Worm (Caenorhabditis elegans) whole organism, early embryonic: ENCODE measurements around the gene F21C10.11.

Source experiments
- aly-1 ChIP-seq: sonication (generic microtip); optimal IDR thresholded peaks from 2 replicates; lab custom pipeline; 2016; ENCODE audit warnings: missing genetic modification characterization, missing compliant biosample characterization
- ama-1 ChIP-seq: fragments of 150-350 bp; optimal IDR thresholded peaks from 2 replicates; lab custom pipeline; 2014
- ceh-13 ChIP-seq: fragments of 200-800 bp; sonication (Bioruptor generic); optimal IDR thresholded peaks from 2 replicates; lab custom pipeline; 2018; ENCODE audit warnings: mild to moderate bottlenecking, missing genetic modification characterization, missing compliant biosample characterization
- flt-1 ChIP-seq: fragments of 200-800 bp; sonication (Bioruptor generic); IDR thresholded peaks from 2 replicates; pipeline ENCODE4 v1.3.6; 2022; ENCODE audit warnings: missing genetic modification characterization, missing compliant biosample characterization
- hnd-1 ChIP-seq: sonication (generic microtip); optimal IDR thresholded peaks from 2 replicates; lab custom pipeline; 2016; ENCODE audit warnings: missing genetic modification characterization, missing compliant biosample characterization
- pes-1 ChIP-seq: fragments of 200-800 bp; sonication (Bioruptor generic); IDR thresholded peaks from 2 replicates; pipeline ENCODE4 v1.3.6; 2022; ENCODE audit warnings: missing genetic modification reagents, missing genetic modification characterization, missing compliant biosample characterization
- tra-4 ChIP-seq: sonication (generic microtip); optimal IDR thresholded peaks from 2 replicates; lab custom pipeline; 2017; ENCODE audit warnings: missing genetic modification characterization, missing compliant biosample characterization

DNA sequence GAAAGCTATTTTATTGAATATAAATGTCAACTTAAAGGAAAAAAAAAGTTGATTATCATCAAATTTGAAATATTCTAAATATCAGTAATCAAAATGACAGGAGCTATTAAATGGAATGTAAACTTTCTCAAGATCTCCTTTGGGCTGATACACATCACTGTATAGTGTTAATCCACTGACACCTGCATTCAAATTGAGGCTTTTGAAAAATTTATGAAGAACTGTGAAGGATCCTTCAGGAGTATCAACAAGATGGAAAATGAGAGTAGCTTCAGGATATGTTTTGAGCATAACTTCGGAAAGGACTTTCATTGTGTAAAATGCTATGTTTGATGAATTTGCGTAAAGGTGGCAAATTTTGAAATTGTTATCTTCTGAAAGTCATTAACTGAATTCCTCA lies 26.1 kb upstream of the F21C10.11 start:
- no peak for TF ChIP-seq pes-1 (GFP tag; lab: Robert Waterston, UW)
- TF ChIP-seq tra-4 (tag; lab: Kevin White, UChicago) = no peak
- no peak for TF ChIP-seq flt-1 (GFP tag; lab: Robert Waterston, UW)
- TF ChIP-seq aly-1 (tag; lab: Kevin White, UChicago) = no peak
- TF ChIP-seq hnd-1 (tag; lab: Kevin White, UChicago) = no peak
- TF ChIP-seq ama-1 = no peak
- TF ChIP-seq ceh-13 = no peak
